Worm (Caenorhabditis elegans) whole organism, young adult: ENCODE data around the gene F21C10.10.

Source experiments
- B0019.2 ChIP-seq: fragments of 200-800 bp; sonication (Bioruptor generic); conservative IDR thresholded peaks from 2 replicates; pipeline ENCODE4 v1.3.6; 2022; ENCODE audit warnings: missing genetic modification reagents, missing genetic modification characterization, missing compliant biosample characterization
- B0035.1 ChIP-seq: sonication (generic microtip); optimal IDR thresholded peaks from 2 replicates; lab custom pipeline; 2016; ENCODE audit warnings: missing genetic modification characterization, mild to moderate bottlenecking, missing compliant biosample characterization, missing genotype, missing genetic modification reagents
- B0336.3 ChIP-seq: fragments of 200-800 bp; sonication (Bioruptor generic); IDR thresholded peaks from 2 replicates; pipeline ENCODE4 v1.3.6; 2022; ENCODE audit warnings: missing genetic modification characterization, missing compliant biosample characterization
- D2030.7 ChIP-seq: fragments of 200-800 bp; sonication (Bioruptor generic); IDR thresholded peaks from 2 replicates; pipeline ENCODE4 v1.3.6; 2022; ENCODE audit warnings: missing genetic modification reagents, missing genetic modification characterization, missing compliant biosample characterization
- F10E7.11 ChIP-seq: sonication (generic microtip); optimal IDR thresholded peaks from 2 replicates; lab custom pipeline; 2017; ENCODE audit warnings: mild to moderate bottlenecking, missing genetic modification characterization, moderate library complexity, missing compliant biosample characterization
- F22D6.2 ChIP-seq: sonication (generic microtip); optimal IDR thresholded peaks from 2 replicates; lab custom pipeline; 2016; ENCODE audit warnings: mild to moderate bottlenecking, missing genetic modification characterization, missing compliant biosample characterization
- F33H1.4 ChIP-seq: fragments of 200-800 bp; sonication (Bioruptor generic); IDR thresholded peaks from 2 replicates; pipeline ENCODE4 v1.3.6; 2022; ENCODE audit warnings: missing genetic modification reagents, missing genetic modification characterization, missing compliant biosample characterization
- F49E8.2 ChIP-seq: sonication (generic microtip); optimal IDR thresholded peaks from 3 replicates; lab custom pipeline; 2017; ENCODE audit warnings: missing genetic modification characterization, mild to moderate bottlenecking, missing compliant biosample characterization, antibody characterized with exemption, moderate library complexity; ENCODE audit not compliant: insufficient read depth
- F52B5.7 ChIP-seq: sonication (generic microtip); optimal IDR thresholded peaks from 2 replicates; lab custom pipeline; 2016; ENCODE audit warnings: mild to moderate bottlenecking, missing genetic modification characterization, missing compliant biosample characterization
- F57A8.1 ChIP-seq: fragments of 200-800 bp; sonication (Bioruptor generic); optimal IDR thresholded peaks from 2 replicates; lab custom pipeline; 2018; ENCODE audit warnings: mild to moderate bottlenecking, missing genetic modification characterization, moderate library complexity, missing compliant biosample characterization
- F57C9.4 ChIP-seq: sonication (generic microtip); optimal IDR thresholded peaks from 2 replicates; lab custom pipeline; 2017; ENCODE audit warnings: mild to moderate bottlenecking, missing genetic modification characterization, missing compliant biosample characterization
- K12H6.12 ChIP-seq: fragments of 200-800 bp; sonication (Bioruptor generic); optimal IDR thresholded peaks from 2 replicates; lab custom pipeline; 2018; ENCODE audit warnings: mild to moderate bottlenecking, missing genetic modification characterization, missing compliant biosample characterization
- T07F8.4 ChIP-seq: sonication (generic microtip); optimal IDR thresholded peaks from 2 replicates; lab custom pipeline; 2016; ENCODE audit warnings: mild to moderate bottlenecking, missing genetic modification characterization, moderate library complexity, missing compliant biosample characterization
- Y67H2A.10 ChIP-seq: fragments of 200-800 bp; sonication (Bioruptor generic); conservative IDR thresholded peaks from 2 replicates; pipeline ENCODE4 v1.3.6; 2022; ENCODE audit warnings: missing genetic modification reagents, missing genetic modification characterization, missing compliant biosample characterization
- aptf-2 ChIP-seq: fragments of 200-800 bp; sonication (Bioruptor generic); conservative IDR thresholded peaks from 2 replicates; pipeline ENCODE4 v1.3.6; 2022; ENCODE audit warnings: missing genetic modification reagents, missing genetic modification characterization, missing compliant biosample characterization
- athp-1 ChIP-seq: sonication (generic microtip); optimal IDR thresholded peaks from 2 replicates; lab custom pipeline; 2017; ENCODE audit warnings: mild to moderate bottlenecking, missing genetic modification characterization, missing compliant biosample characterization
- attf-3 ChIP-seq: fragments of 200-800 bp; sonication (Bioruptor generic); conservative IDR thresholded peaks from 2 replicates; pipeline ENCODE4 v1.3.6; 2022; ENCODE audit warnings: missing genetic modification reagents, missing genetic modification characterization, missing compliant biosample characterization
- cebp-2 ChIP-seq: fragments of 200-800 bp; sonication (Bioruptor generic); IDR thresholded peaks from 2 replicates; pipeline ENCODE4 v1.3.6; 2022; ENCODE audit warnings: missing genetic modification characterization, missing compliant biosample characterization
- ceh-40 ChIP-seq: fragments of 200-800 bp; sonication (Bioruptor generic); IDR thresholded peaks from 2 replicates; pipeline ENCODE4 v1.3.6; 2022; ENCODE audit warnings: missing genetic modification characterization, missing compliant biosample characterization
- dpff-1 ChIP-seq: sonication (generic microtip); optimal IDR thresholded peaks from 2 replicates; lab custom pipeline; 2017; ENCODE audit warnings: mild to moderate bottlenecking, missing genetic modification characterization, missing compliant biosample characterization
- dpl-1 ChIP-seq: fragments of 150-350 bp; optimal IDR thresholded peaks from 2 replicates; lab custom pipeline; 2014; ENCODE audit warnings: missing biosample characterization, missing genetic modification reagents, missing genetic modification characterization
- egl-18 ChIP-seq: fragments of 200-800 bp; sonication (Bioruptor generic); IDR thresholded peaks from 2 replicates; pipeline ENCODE4 v1.3.6; 2022; ENCODE audit warnings: missing genetic modification reagents, missing genetic modification characterization, missing compliant biosample characterization
- ets-4 ChIP-seq: fragments of 200-800 bp; sonication (Bioruptor generic); optimal IDR thresholded peaks from 2 replicates; lab custom pipeline; 2018; ENCODE audit warnings: mild to moderate bottlenecking, missing genetic modification characterization, missing compliant biosample characterization
- him-1 ChIP-seq: sonication (generic microtip); optimal IDR thresholded peaks from 2 replicates; lab custom pipeline; 2016; ENCODE audit warnings: missing genotype, missing genetic modification reagents, missing genetic modification characterization, missing compliant biosample characterization
- hlh-12 ChIP-seq: sonication (generic microtip); optimal IDR thresholded peaks from 2 replicates; lab custom pipeline; 2016; ENCODE audit warnings: missing genetic modification characterization, missing compliant biosample characterization
- lag-1 ChIP-seq: fragments of 200-800 bp; sonication (Bioruptor generic); IDR thresholded peaks from 2 replicates; pipeline ENCODE4 v1.3.6; 2022; ENCODE audit warnings: missing genetic modification reagents, missing genetic modification characterization, missing compliant biosample characterization
- lin-26 ChIP-seq: fragments of 200-800 bp; sonication (Bioruptor generic); IDR thresholded peaks from 2 replicates; pipeline ENCODE4 v1.3.6; 2022; ENCODE audit warnings: missing genetic modification reagents, missing genetic modification characterization, missing compliant biosample characterization
- lin-35 ChIP-seq, 3 experiments: fragments of 150-350 bp in 2 of 3; sonication (generic microtip) in 1 of 3; optimal IDR thresholded peaks; 2 replicates each; lab custom pipeline; 2014 to 2018; ENCODE audit warnings: missing biosample characterization in 3 of 3, missing genetic modification characterization in 3 of 3, missing genetic modification reagents in 3 of 3
- lin-54 ChIP-seq: fragments of 200-800 bp; sonication (Bioruptor generic); optimal IDR thresholded peaks from 2 replicates; lab custom pipeline; 2018; ENCODE audit warnings: mild to moderate bottlenecking, missing genetic modification characterization, missing compliant biosample characterization
- lir-1 ChIP-seq: fragments of 200-800 bp; sonication (Bioruptor generic); conservative IDR thresholded peaks from 2 replicates; pipeline ENCODE4 v1.3.6; 2022; ENCODE audit warnings: missing genetic modification reagents, missing genetic modification characterization, missing compliant biosample characterization
- lsl-1 ChIP-seq: fragments of 200-800 bp; sonication (Bioruptor generic); optimal IDR thresholded peaks from 2 replicates; lab custom pipeline; 2018; ENCODE audit warnings: mild to moderate bottlenecking, missing genetic modification characterization, moderate library complexity, missing compliant biosample characterization
- madf-3 ChIP-seq: fragments of 200-800 bp; sonication (Bioruptor generic); IDR thresholded peaks from 2 replicates; pipeline ENCODE4 v1.3.6; 2022; ENCODE audit warnings: missing genetic modification reagents, missing genetic modification characterization, missing compliant biosample characterization
- madf-8 ChIP-seq: fragments of 200-800 bp; sonication (Bioruptor generic); conservative IDR thresholded peaks from 2 replicates; pipeline ENCODE4 v1.3.6; 2022; ENCODE audit warnings: missing genetic modification reagents, missing genetic modification characterization, missing compliant biosample characterization
- mcd-1 ChIP-seq: fragments of 200-800 bp; sonication (Bioruptor generic); IDR thresholded peaks from 2 replicates; pipeline ENCODE4 v1.3.6; 2022; ENCODE audit warnings: missing genetic modification reagents, missing genetic modification characterization, missing compliant biosample characterization
- mel-28 ChIP-seq: sonication (generic microtip); optimal IDR thresholded peaks from 2 replicates; lab custom pipeline; 2016; ENCODE audit warnings: borderline replicate concordance, mild to moderate bottlenecking, missing genetic modification characterization, missing compliant biosample characterization
- mes-4 ChIP-seq: sonication (generic microtip); optimal IDR thresholded peaks from 2 replicates; lab custom pipeline; 2016; ENCODE audit warnings: missing genotype, missing genetic modification characterization, missing compliant biosample characterization
- nhr-80 ChIP-seq: sonication (generic microtip); optimal IDR thresholded peaks from 2 replicates; lab custom pipeline; 2016; ENCODE audit warnings: missing genetic modification characterization, missing compliant biosample characterization
- nhr-90 ChIP-seq: sonication (generic microtip); optimal IDR thresholded peaks from 2 replicates; lab custom pipeline; 2016; ENCODE audit warnings: missing genotype, mild to moderate bottlenecking, missing genetic modification characterization, missing compliant biosample characterization
- rcor-1 ChIP-seq: fragments of 200-800 bp; sonication (Bioruptor generic); IDR thresholded peaks from 2 replicates; pipeline ENCODE4 v1.3.6; 2022; ENCODE audit warnings: missing genetic modification reagents, missing genetic modification characterization, missing compliant biosample characterization
- sptf-2 ChIP-seq: fragments of 200-800 bp; sonication (Bioruptor generic); optimal IDR thresholded peaks from 2 replicates; lab custom pipeline; 2018; ENCODE audit warnings: mild to moderate bottlenecking, missing genetic modification characterization, missing compliant biosample characterization
- tlf-1 ChIP-seq: fragments of 200-800 bp; sonication (Bioruptor generic); optimal IDR thresholded peaks from 2 replicates; lab custom pipeline; 2018; ENCODE audit warnings: mild to moderate bottlenecking, missing genetic modification characterization, missing compliant biosample characterization
- unc-62 ChIP-seq: fragments of 150-350 bp; optimal IDR thresholded peaks from 2 replicates; lab custom pipeline; 2014; ENCODE audit warnings: missing biosample characterization, missing genetic modification reagents, missing genetic modification characterization
- ztf-25 ChIP-seq: fragments of 200-800 bp; sonication (Bioruptor generic); IDR thresholded peaks from 2 replicates; pipeline ENCODE4 v1.3.6; 2022; ENCODE audit warnings: missing genetic modification reagents, missing genetic modification characterization, missing compliant biosample characterization
- ztf-28 ChIP-seq: fragments of 200-800 bp; sonication (Bioruptor generic); IDR thresholded peaks from 2 replicates; pipeline ENCODE4 v1.3.6; 2022; ENCODE audit warnings: missing genetic modification reagents, missing genetic modification characterization, missing compliant biosample characterization

The F21C10.10 gene

DNA sequence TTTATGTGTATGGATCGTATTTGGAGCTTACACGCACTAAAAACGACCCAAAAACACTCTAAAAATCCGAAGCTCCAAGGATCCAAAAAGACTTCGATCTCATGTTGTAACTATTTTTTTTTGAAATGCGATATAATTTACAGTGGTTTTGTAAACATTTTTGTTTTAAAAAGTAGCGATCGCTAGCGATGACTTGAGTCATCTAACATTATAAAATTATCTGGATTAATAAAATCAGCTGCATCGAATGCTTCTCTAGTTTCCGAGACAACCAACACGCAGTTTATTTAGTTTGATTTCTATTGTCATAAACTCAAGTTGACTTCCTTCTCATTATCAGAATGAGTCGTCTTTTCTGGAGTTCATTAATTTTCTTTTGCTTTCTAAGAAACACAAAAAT, 36.0 kb downstream of the F21C10.10 start, which contains the start of gene F21C10.1:
TSS of gene F21C10.1 (plus strand) at position 301 of the 400 bp plus-strand sequence.
- TF ChIP-seq F57C9.4 (tag; lab: Kevin White, UChicago) (no peak), unc-62 (GFP tag; lab: Kevin White, UChicago) (no peak), T07F8.4 (no peak), hlh-12 (no peak), ceh-40 (GFP tag; lab: Robert Waterston, UW) (no peak), mes-4 (tag; lab: Kevin White, UChicago) (no peak)

- no peak for TF ChIP-seq ets-4 (GFP tag; lab: Kevin White, UChicago)
- no peak for TF ChIP-seq D2030.7 (GFP tag; lab: Robert Waterston, UW)
- no peak for TF ChIP-seq aptf-2
- TF ChIP-seq B0019.2 (GFP tag; lab: Robert Waterston, UW): no peak
- TF ChIP-seq madf-8 (GFP tag; lab: Robert Waterston, UW): no peak
- TF ChIP-seq madf-3: no peak
- no peak for TF ChIP-seq B0035.1 (tag; lab: Kevin White, UChicago)
- TF ChIP-seq lsl-1: no peak
- no peak for TF ChIP-seq nhr-80
- no peak for TF ChIP-seq ztf-28 (GFP tag; lab: Robert Waterston, UW)
- TF ChIP-seq sptf-2: no peak
- TF ChIP-seq F10E7.11 (tag; lab: Kevin White, UChicago): no peak
- TF ChIP-seq athp-1 (tag; lab: Kevin White, UChicago): no peak
- TF ChIP-seq, all 124 proteins: peak for 0
Observed at ce11 chrV:9133950-9134349, 37.9 kb downstream of the F21C10.10 start, which contains the start of gene B0222.1. TSS of gene B0222.1 (plus strand) at chrV:9134255.

DNA sequence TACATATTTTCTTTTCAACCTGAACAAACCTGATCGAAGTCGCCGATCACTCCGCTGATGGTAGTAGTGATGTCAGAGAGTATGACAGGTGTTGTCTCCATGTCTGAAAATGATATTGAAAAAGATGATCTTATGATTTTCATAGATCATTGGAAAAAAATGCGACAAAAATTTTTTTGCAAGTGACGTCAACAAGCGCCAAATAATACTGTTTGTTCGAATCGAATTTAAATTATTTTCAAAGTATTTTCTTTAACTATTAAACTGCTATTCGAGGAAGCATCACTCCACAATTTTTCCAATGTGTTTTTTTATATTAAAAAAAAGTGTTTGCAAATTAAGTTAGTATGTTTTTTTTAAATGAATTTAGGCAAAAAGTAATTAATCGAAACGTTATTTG, 41.6 kb downstream of the F21C10.10 start, which contains the start of gene pitr-2:
TSS of gene pitr-2 (minus strand) at position 101 of the 400 bp plus-strand sequence.
- TF ChIP-seq lin-54 (GFP tag; lab: Kevin White, UChicago): no peak
- TF ChIP-seq lir-1 (GFP tag; lab: Robert Waterston, UW): no peak
- no peak for TF ChIP-seq B0336.3 (GFP tag; lab: Robert Waterston, UW)
- TF ChIP-seq B0035.1 (tag; lab: Kevin White, UChicago): no peak
- TF ChIP-seq lin-35 (GFP tag; optimal IDR thresholded peaks at IDR 0.05; lab: Kevin White, UChicago): no peak
- no peak for TF ChIP-seq nhr-90
- no peak for TF ChIP-seq dpl-1 (GFP tag; lab: Kevin White, UChicago)
- no peak for TF ChIP-seq dpff-1 (tag; lab: Kevin White, UChicago)
- no peak for TF ChIP-seq mcd-1 (GFP tag; lab: Robert Waterston, UW)
- TF ChIP-seq B0019.2 (GFP tag; lab: Robert Waterston, UW): no peak
- no peak for TF ChIP-seq K12H6.12 (tag; lab: Kevin White, UChicago)
- TF ChIP-seq, all 124 proteins: peak for 0

DNA sequence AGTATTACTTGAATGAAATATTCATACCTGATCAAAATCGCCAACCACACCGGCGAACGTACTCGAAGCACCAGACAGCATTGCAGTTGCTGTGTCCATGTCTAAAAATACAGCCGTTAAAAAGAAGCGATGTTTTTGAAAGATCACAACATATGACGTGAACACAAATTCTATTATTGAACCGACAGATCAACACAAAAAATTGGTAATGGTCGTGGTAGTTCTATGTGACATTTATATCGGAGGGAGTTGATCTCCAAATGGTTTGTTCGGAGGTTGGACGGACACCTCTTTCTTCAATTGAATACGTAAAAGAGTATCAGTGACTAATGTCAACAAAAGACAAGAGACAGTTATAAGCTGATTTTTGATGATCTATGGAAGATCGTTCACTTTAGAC, 45.2 kb downstream of the F21C10.10 start, which contains the start of gene pitr-3:
TSS of gene pitr-3 (minus strand) at position 101 of the 400 bp plus-strand sequence.
- TF ChIP-seq egl-18: no peak
- TF ChIP-seq F52B5.7 (tag; lab: Kevin White, UChicago): no peak
- TF ChIP-seq cebp-2: no peak
- no peak for TF ChIP-seq attf-3 (GFP tag; lab: Robert Waterston, UW)
- TF ChIP-seq madf-3: no peak
- TF ChIP-seq tlf-1: no peak
- no peak for TF ChIP-seq Y67H2A.10 (GFP tag; lab: Robert Waterston, UW)
- no peak for TF ChIP-seq hlh-12
- no peak for TF ChIP-seq ztf-25
- no peak for TF ChIP-seq rcor-1 (GFP tag; lab: Robert Waterston, UW)
- no peak for TF ChIP-seq F49E8.2 (tag; lab: Kevin White, UChicago)
- no peak for TF ChIP-seq F22D6.2 (tag; lab: Kevin White, UChicago)
- no peak for TF ChIP-seq lin-26 (GFP tag; lab: Robert Waterston, UW)
- TF ChIP-seq F57A8.1: no peak
- no peak for TF ChIP-seq lag-1
- TF ChIP-seq F33H1.4 (GFP tag; lab: Robert Waterston, UW): no peak
- no peak for TF ChIP-seq mel-28 (tag; lab: Kevin White, UChicago)
- no peak for TF ChIP-seq him-1 (tag; lab: Kevin White, UChicago)
- no peak for TF ChIP-seq nhr-90
